Worm (Caenorhabditis elegans): ENCODE measurements around the gene mrps-31.

- TF ChIP-seq him-1 (tag; optimal IDR thresholded peaks at IDR 0.05) = no peak
- TF ChIP-seq B0261.1 (tag; optimal IDR thresholded peaks at IDR 0.05) = no peak
- no peak for TF ChIP-seq pha-4 (tag; optimal IDR thresholded peaks at IDR 0.05)
- no peak for TF ChIP-seq Y53G8AR.9 (GFP tag; conservative IDR thresholded peaks at IDR 0.05)
- TF ChIP-seq mcd-1 (GFP tag; IDR thresholded peaks at IDR 0.05) = 0 out of 2 replicates have a peak, but pooled peaks have one; percentile 21
Measured at ce11 chrIII:3630337-3630736, at the start of gene mrps-31.
